Worm (Caenorhabditis elegans) whole organism, late embryonic: Measurements from ENCODE around the gene dlat-2.

Source experiments
- C08G9.2 ChIP-seq: sonication (generic microtip); optimal IDR thresholded peaks from 2 replicates; lab custom pipeline; 2016; ENCODE audit warnings: mild to moderate bottlenecking, missing genetic modification characterization, moderate library complexity, missing compliant biosample characterization
- K02D7.2 ChIP-seq: sonication (generic microtip); optimal IDR thresholded peaks from 2 replicates; lab custom pipeline; 2017; ENCODE audit warnings: mild to moderate bottlenecking, missing genetic modification characterization, missing compliant biosample characterization
- K09A11.1 ChIP-seq: sonication (generic microtip); optimal IDR thresholded peaks from 2 replicates; lab custom pipeline; 2017; ENCODE audit warnings: antibody characterized with exemption, mild to moderate bottlenecking, missing genetic modification characterization, missing compliant biosample characterization; ENCODE audit not compliant: insufficient read depth
- T23F11.4 ChIP-seq: fragments of 200-800 bp; sonication (Bioruptor generic); optimal IDR thresholded peaks from 2 replicates; lab custom pipeline; 2018; ENCODE audit warnings: mild to moderate bottlenecking, missing genetic modification characterization, missing compliant biosample characterization
- Y22D7AL.16 ChIP-seq: sonication (generic microtip); optimal IDR thresholded peaks from 2 replicates; lab custom pipeline; 2016; ENCODE audit warnings: missing genetic modification characterization, missing compliant biosample characterization
- ama-1 ChIP-seq: fragments of 150-350 bp; optimal IDR thresholded peaks from 2 replicates; lab custom pipeline; 2014
- ceh-18 ChIP-seq: sonication (generic microtip); optimal IDR thresholded peaks from 2 replicates; lab custom pipeline; 2016; ENCODE audit warnings: missing genetic modification characterization, missing compliant biosample characterization
- ceh-19 ChIP-seq: fragments of 200-800 bp; sonication (Bioruptor generic); optimal IDR thresholded peaks from 2 replicates; lab custom pipeline; 2018; ENCODE audit warnings: mild to moderate bottlenecking, missing genetic modification characterization, missing compliant biosample characterization
- ceh-22 ChIP-seq: sonication (generic microtip); optimal IDR thresholded peaks from 2 replicates; lab custom pipeline; 2017; ENCODE audit warnings: missing biosample characterization, missing genetic modification characterization
- ceh-24 ChIP-seq: sonication (generic microtip); optimal IDR thresholded peaks from 2 replicates; lab custom pipeline; 2016; ENCODE audit warnings: mild to moderate bottlenecking, missing genetic modification characterization, missing compliant biosample characterization
- ceh-31 ChIP-seq: sonication (generic microtip); optimal IDR thresholded peaks from 2 replicates; lab custom pipeline; 2016; ENCODE audit warnings: missing genetic modification characterization, missing compliant biosample characterization
- ceh-34 ChIP-seq: sonication (generic microtip); optimal IDR thresholded peaks from 2 replicates; lab custom pipeline; 2016; ENCODE audit warnings: mild to moderate bottlenecking, missing genetic modification characterization, missing compliant biosample characterization
- ceh-48 ChIP-seq: sonication (generic microtip); optimal IDR thresholded peaks from 2 replicates; lab custom pipeline; 2016; ENCODE audit warnings: missing genetic modification characterization, inconsistent platforms, missing compliant biosample characterization
- che-1 ChIP-seq: sonication (generic microtip); optimal IDR thresholded peaks from 2 replicates; lab custom pipeline; 2016; ENCODE audit warnings: mild to moderate bottlenecking, missing genetic modification characterization, missing compliant biosample characterization
- dmd-4 ChIP-seq: sonication (generic microtip); optimal IDR thresholded peaks from 2 replicates; lab custom pipeline; 2016; ENCODE audit warnings: borderline replicate concordance, missing genetic modification characterization, missing compliant biosample characterization
- dve-1 ChIP-seq: sonication (generic microtip); optimal IDR thresholded peaks from 2 replicates; lab custom pipeline; 2017; ENCODE audit warnings: antibody characterized with exemption, mild to moderate bottlenecking, missing genetic modification characterization, missing compliant biosample characterization
- elt-4 ChIP-seq: sonication (generic microtip); optimal IDR thresholded peaks from 2 replicates; lab custom pipeline; 2016; ENCODE audit warnings: missing genetic modification characterization, missing compliant biosample characterization
- eyg-1 ChIP-seq: sonication (generic microtip); optimal IDR thresholded peaks from 2 replicates; lab custom pipeline; 2016; ENCODE audit warnings: missing genotype, missing genetic modification characterization, missing compliant biosample characterization
- fkh-10 ChIP-seq: fragments of 150-350 bp; optimal IDR thresholded peaks from 2 replicates; lab custom pipeline; 2014; ENCODE audit warnings: missing biosample characterization, missing genetic modification reagents, missing genetic modification characterization
- fkh-6 ChIP-seq: sonication (generic microtip); optimal IDR thresholded peaks from 2 replicates; lab custom pipeline; 2016; ENCODE audit warnings: missing genetic modification characterization, missing compliant biosample characterization
- hlh-13 ChIP-seq: fragments of 200-800 bp; sonication (Bioruptor generic); optimal IDR thresholded peaks from 2 replicates; lab custom pipeline; 2018; ENCODE audit warnings: mild to moderate bottlenecking, missing genetic modification characterization, missing compliant biosample characterization
- hlh-30 ChIP-seq: sonication (generic microtip); optimal IDR thresholded peaks from 2 replicates; lab custom pipeline; 2017; ENCODE audit warnings: antibody characterized with exemption, missing genetic modification characterization, missing compliant biosample characterization; ENCODE audit not compliant: insufficient read depth
- lim-6 ChIP-seq: sonication (generic microtip); optimal IDR thresholded peaks from 2 replicates; lab custom pipeline; 2016; ENCODE audit warnings: missing genetic modification characterization, missing compliant biosample characterization
- mec-3 ChIP-seq: sonication (generic microtip); optimal IDR thresholded peaks from 2 replicates; lab custom pipeline; 2016; ENCODE audit warnings: borderline replicate concordance, missing genetic modification characterization, missing compliant biosample characterization
- npax-4 ChIP-seq: sonication (generic microtip); optimal IDR thresholded peaks from 2 replicates; lab custom pipeline; 2016; ENCODE audit warnings: missing genetic modification characterization, missing compliant biosample characterization
- pag-3 ChIP-seq: sonication (generic microtip); optimal IDR thresholded peaks from 2 replicates; lab custom pipeline; 2016; ENCODE audit warnings: missing compliant biosample characterization, missing genetic modification characterization, borderline replicate concordance
- pat-9 ChIP-seq: fragments of 200-800 bp; sonication (Bioruptor generic); optimal IDR thresholded peaks from 2 replicates; lab custom pipeline; 2018; ENCODE audit warnings: mild to moderate bottlenecking, missing genetic modification characterization, moderate library complexity, missing compliant biosample characterization
- pha-4 ChIP-seq: fragments of 150-350 bp; optimal IDR thresholded peaks from 2 replicates; lab custom pipeline; 2018; ENCODE audit warnings: missing biosample characterization, missing genetic modification reagents, missing genetic modification characterization
- pqm-1 ChIP-seq: sonication (generic microtip); optimal IDR thresholded peaks from 2 replicates; lab custom pipeline; 2016; ENCODE audit warnings: missing genetic modification characterization, missing compliant biosample characterization
- sox-4 ChIP-seq: sonication (generic microtip); optimal IDR thresholded peaks from 2 replicates; lab custom pipeline; 2017; ENCODE audit warnings: mild to moderate bottlenecking, missing genetic modification characterization, inconsistent platforms, missing compliant biosample characterization
- syd-9 ChIP-seq: sonication (generic microtip); optimal IDR thresholded peaks from 2 replicates; lab custom pipeline; 2016; ENCODE audit warnings: mild to moderate bottlenecking, missing genetic modification characterization, moderate library complexity, missing compliant biosample characterization
- tbx-2 ChIP-seq: sonication (generic microtip); optimal IDR thresholded peaks from 2 replicates; lab custom pipeline; 2016; ENCODE audit warnings: missing genetic modification characterization, missing compliant biosample characterization
- ttx-3 ChIP-seq: sonication (generic microtip); optimal IDR thresholded peaks from 2 replicates; lab custom pipeline; 2016; ENCODE audit warnings: missing genetic modification reagents, missing genetic modification characterization, missing compliant biosample characterization
- unc-3 ChIP-seq, 2 experiments: fragments of 200-800 bp in 1 of 2; sonication (Bioruptor generic) in 1 of 2; sonication (generic microtip) in 1 of 2; conservative IDR thresholded peaks in 1 of 2; optimal IDR thresholded peaks in 1 of 2; 2 replicates each; pipeline versions ENCODE4 v1.3.6 to Lab custom; 2016 to 2022; ENCODE audit warnings: missing compliant biosample characterization in 2 of 2, missing genetic modification characterization in 2 of 2, missing genetic modification reagents in 1 of 2
- unc-42 ChIP-seq: sonication (generic microtip); optimal IDR thresholded peaks from 2 replicates; lab custom pipeline; 2016; ENCODE audit warnings: missing genotype, missing genetic modification characterization, missing compliant biosample characterization
- unc-55 ChIP-seq: sonication (generic microtip); optimal IDR thresholded peaks from 2 replicates; lab custom pipeline; 2017; ENCODE audit warnings: missing biosample characterization, missing genetic modification reagents, missing genetic modification characterization
- unc-86 ChIP-seq: sonication (generic microtip); optimal IDR thresholded peaks from 2 replicates; lab custom pipeline; 2016; ENCODE audit warnings: missing genetic modification characterization, missing compliant biosample characterization

Gene dlat-2

ce11 chrIV:17367294-17367693 is 13.1 kb upstream of the dlat-2 start, which contains the start of gene zipt-17:
Gene zipt-17, minus strand, starts transcription at chrIV:17367394.
- no peak for TF ChIP-seq hlh-30 (tag; lab: Kevin White, UChicago)
- no peak for TF ChIP-seq dmd-4
- no peak for TF ChIP-seq pag-3 (tag; lab: Kevin White, UChicago)
- TF ChIP-seq ceh-34 (tag; lab: Kevin White, UChicago): no peak
- TF ChIP-seq C08G9.2 (tag; lab: Kevin White, UChicago): no peak
- no peak for TF ChIP-seq mec-3 (tag; lab: Kevin White, UChicago)
- no peak for TF ChIP-seq K09A11.1 (tag; lab: Kevin White, UChicago)
- no peak for TF ChIP-seq dve-1 (tag; lab: Kevin White, UChicago)
- no peak for TF ChIP-seq sox-4
- TF ChIP-seq pqm-1: no peak

DNA sequence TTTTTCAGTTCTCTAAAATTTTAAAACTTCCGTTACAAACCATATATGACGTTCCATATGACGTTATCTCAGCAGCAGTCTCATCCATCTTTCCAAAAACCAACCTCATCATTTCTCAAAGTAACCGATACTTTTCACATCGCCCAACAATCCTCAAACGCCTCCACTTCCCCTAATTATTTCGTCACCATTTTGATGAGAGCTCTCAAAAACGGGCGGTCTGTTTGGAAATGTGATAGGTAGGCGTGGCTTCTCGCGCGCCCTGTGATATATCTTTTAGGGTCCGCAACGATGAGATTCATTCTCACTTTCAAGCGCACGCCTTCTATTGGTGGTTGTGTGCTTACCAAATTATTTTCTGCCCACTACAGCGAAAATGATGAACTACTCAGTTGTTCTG is 12.1 kb upstream of the dlat-2 start, which contains the start of gene trh-1:
Gene trh-1, plus strand, starts transcription at position 301 of the 400 bp plus-strand sequence.
- TF ChIP-seq ceh-31 (tag; lab: Kevin White, UChicago) (no peak), npax-4 (tag; lab: Kevin White, UChicago) (no peak), ceh-18 (tag; lab: Kevin White, UChicago) (no peak), syd-9 (tag; lab: Kevin White, UChicago) (no peak), pqm-1 (no peak), elt-4 (tag; lab: Kevin White, UChicago) (no peak), ceh-48 (tag; lab: Kevin White, UChicago) (no peak), dmd-4 (no peak), ttx-3 (tag; lab: Kevin White, UChicago) (no peak), unc-55 (GFP tag; lab: Kevin White, UChicago) (no peak), ceh-22 (tag; lab: Kevin White, UChicago) (no peak), tbx-2 (no peak)

DNA sequence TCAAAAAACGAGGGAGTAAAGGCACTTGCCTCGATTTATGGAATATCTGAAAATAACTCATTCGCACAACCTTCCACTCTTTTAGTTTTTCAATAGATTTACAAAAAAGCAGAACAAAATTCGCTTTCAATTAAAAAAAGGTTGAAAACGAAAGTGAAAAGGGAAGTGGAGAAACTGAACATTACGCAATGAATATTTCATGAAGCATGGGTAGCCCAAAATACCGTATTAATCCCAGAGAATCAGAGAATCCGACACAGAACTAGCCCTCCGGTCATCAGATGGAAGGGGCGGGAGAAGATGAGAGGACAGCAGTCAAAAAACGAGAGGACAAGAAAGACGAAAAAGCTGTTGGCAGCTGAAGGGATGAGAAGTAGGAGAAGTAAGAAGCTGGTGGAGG is 9.0 kb upstream of the dlat-2 start, which contains the start of gene C30H6.5:
Gene C30H6.5, plus strand, starts transcription at position 301 of the 400 bp plus-strand sequence.
- no peak for TF ChIP-seq K09A11.1 (tag; lab: Kevin White, UChicago)
- no peak for TF ChIP-seq tbx-2
- TF ChIP-seq unc-3 (GFP tag; conservative IDR thresholded peaks at IDR 0.05; lab: Robert Waterston, UW): no peak
- no peak for TF ChIP-seq unc-3 (tag; optimal IDR thresholded peaks at IDR 0.05; lab: Kevin White, UChicago)
- TF ChIP-seq dve-1 (tag; lab: Kevin White, UChicago): no peak
- no peak for TF ChIP-seq unc-86
- TF ChIP-seq eyg-1 (tag; lab: Kevin White, UChicago): no peak
- TF ChIP-seq ceh-24: no peak
- no peak for TF ChIP-seq syd-9 (tag; lab: Kevin White, UChicago)
- TF ChIP-seq che-1 (tag; lab: Kevin White, UChicago): no peak
- no peak for TF ChIP-seq lim-6 (tag; lab: Kevin White, UChicago)
- no peak for TF ChIP-seq ama-1 (lab: Kevin White, UChicago)
- TF ChIP-seq hlh-13 (GFP tag; lab: Kevin White, UChicago): no peak
- TF ChIP-seq K02D7.2 (tag; lab: Kevin White, UChicago): no peak
- TF ChIP-seq pat-9 (tag; lab: Kevin White, UChicago): no peak

- no peak for TF ChIP-seq fkh-10 (GFP tag; lab: Kevin White, UChicago)
- no peak for TF ChIP-seq T23F11.4 (GFP tag; lab: Kevin White, UChicago)
- no peak for TF ChIP-seq ama-1 (lab: Kevin White, UChicago)
- TF ChIP-seq fkh-6: no peak
- TF ChIP-seq unc-42: no peak
- no peak for TF ChIP-seq Y22D7AL.16
- no peak for TF ChIP-seq unc-3 (GFP tag; conservative IDR thresholded peaks at IDR 0.05; lab: Robert Waterston, UW)
- TF ChIP-seq unc-3 (tag; optimal IDR thresholded peaks at IDR 0.05; lab: Kevin White, UChicago): no peak
- TF ChIP-seq pha-4 (tag; lab: Kevin White, UChicago): no peak
- no peak for TF ChIP-seq ceh-19 (GFP tag; lab: Kevin White, UChicago)
- no peak for TF ChIP-seq che-1 (tag; lab: Kevin White, UChicago)
- TF ChIP-seq, all 69 proteins: peak for 0
Measured at ce11 chrIV:17376127-17376526, 4.3 kb upstream of the dlat-2 start, which contains the start of gene haf-1. Gene haf-1, plus strand, starts transcription at chrIV:17376427.
